Worm (Caenorhabditis elegans): ENCODE results near the gene rbc-1.

The rbc-1 gene

DNA sequence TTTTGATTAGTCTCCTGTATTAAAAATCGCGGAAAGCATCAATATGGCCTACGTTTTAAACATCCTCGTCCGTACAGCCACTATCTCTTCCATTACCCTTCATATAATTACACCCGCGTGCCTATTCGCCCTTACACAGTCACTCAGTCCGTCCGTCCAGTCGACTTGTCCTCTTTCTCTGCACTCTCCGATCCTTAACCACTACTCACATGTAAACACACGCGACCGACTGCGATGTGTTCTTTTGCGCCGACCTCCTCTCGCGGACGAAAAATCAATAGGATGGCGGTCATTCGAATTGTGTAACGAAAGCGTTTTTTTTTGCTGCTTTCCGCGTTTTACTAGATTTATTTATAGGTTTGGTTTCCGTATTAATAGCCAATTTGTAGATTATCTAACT, 8.5 kb upstream of the rbc-1 start, which contains the start of gene eor-2 (continued):
- TF ChIP-seq daf-19 (GFP tag; conservative IDR thresholded peaks at IDR 0.05) (no peak), lsy-2 (tag; optimal IDR thresholded peaks at IDR 0.05) (peak in 1 of 2 experiments; percentile 74), F44E2.7 (GFP tag; IDR thresholded peaks at IDR 0.05) (no peak), F49E8.2 (tag; optimal IDR thresholded peaks at IDR 0.05; ENCODE audit: borderline replicate concordance) (no peak), zfp-3 (GFP tag; conservative IDR thresholded peaks at IDR 0.05) (no peak), ztf-7 (tag; optimal IDR thresholded peaks at IDR 0.05) (peak; percentile 23), mdt-29 (GFP tag; IDR thresholded peaks at IDR 0.05) (no peak), ceh-44 (GFP tag; IDR thresholded peaks at IDR 0.05) (no peak), mep-1 (tag; optimal IDR thresholded peaks at IDR 0.05) (peak; percentile 83), zag-1 (tag; optimal IDR thresholded peaks at IDR 0.05) (no peak), rbr-2 (tag; optimal IDR thresholded peaks at IDR 0.05) (peak; percentile 65), R02D3.7 (tag; optimal IDR thresholded peaks at IDR 0.05) (no peak), ceh-28 (tag; optimal IDR thresholded peaks at IDR 0.05) (peak; percentile 41), Y48G9A.11 (GFP tag; IDR thresholded peaks at IDR 0.05) (no peak), nhr-48 (tag; optimal IDR thresholded peaks at IDR 0.05) (peak; percentile 66), nhr-102 (tag; optimal IDR thresholded peaks at IDR 0.05) (no peak), F37D6.2 (tag; optimal IDR thresholded peaks at IDR 0.05) (no peak)

DNA sequence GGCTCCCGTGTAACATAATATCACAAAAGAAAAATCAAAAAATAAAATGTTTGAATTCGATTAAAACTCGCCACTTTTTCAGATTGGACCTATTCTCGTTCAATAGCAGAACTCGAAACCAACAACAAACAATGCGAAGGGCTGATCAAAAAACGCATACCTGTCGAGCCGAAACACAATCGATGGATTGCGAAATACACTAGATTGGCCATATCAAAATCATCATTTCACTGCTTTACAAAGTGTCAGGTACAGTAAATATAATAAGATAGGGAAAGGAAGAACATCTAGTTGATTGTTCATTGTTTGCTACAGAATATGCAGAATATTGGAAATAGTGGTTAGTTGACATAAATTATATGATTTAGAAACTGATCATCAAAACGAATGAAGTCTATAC, 3.4 kb upstream of the rbc-1 start:
- TF ChIP-seq F44E2.7 (GFP tag; IDR thresholded peaks at IDR 0.05): no peak
- no peak for TF ChIP-seq ceh-32 (tag; optimal IDR thresholded peaks at IDR 0.05; ENCODE audit: poor library complexity)
- TF ChIP-seq php-3 (GFP tag; IDR thresholded peaks at IDR 0.05): no peak
- TF ChIP-seq aha-1 (tag): peak; percentile 69
- no peak for TF ChIP-seq skn-1 (tag; optimal IDR thresholded peaks at IDR 0.05)
- no peak for TF ChIP-seq ZK337.2 (GFP tag; IDR thresholded peaks at IDR 0.05)

- TF ChIP-seq Y105C5A.15 (GFP tag; IDR thresholded peaks at IDR 0.05) (no peak), pqm-1 (tag; optimal IDR thresholded peaks at IDR 0.05) (peak; percentile 25), madf-5 (GFP tag; IDR thresholded peaks at IDR 0.05) (0 out of 4 replicates have a peak, but pooled peaks of 1 of the 2 experiments have one; percentile 35), ceh-28 (tag; optimal IDR thresholded peaks at IDR 0.05) (no peak), nhr-11 (tag; optimal IDR thresholded peaks at IDR 0.05) (peak; percentile 38), F49E8.2 (tag; optimal IDR thresholded peaks at IDR 0.05; ENCODE audit: borderline replicate concordance) (no peak), hlh-11 (tag; optimal IDR thresholded peaks at IDR 0.05) (peak; percentile 53), ztf-11 (tag; optimal IDR thresholded peaks at IDR 0.05) (no peak), T20F7.1 (GFP tag; optimal IDR thresholded peaks at IDR 0.05) (no peak), dve-1 (tag; optimal IDR thresholded peaks at IDR 0.05; ENCODE audit: insufficient read depth) (peak; percentile 4), unc-62 (GFP tag; optimal IDR thresholded peaks at IDR 0.05 in 1 of 2) (peak in 1 of 2 experiments; percentile 89), unc-62 (tag; optimal IDR thresholded peaks at IDR 0.05) (no peak), zfp-2 (tag; optimal IDR thresholded peaks at IDR 0.05) (no peak), php-3 (GFP tag; IDR thresholded peaks at IDR 0.05) (no peak), snpc-4 (tag; optimal IDR thresholded peaks at IDR 0.05) (no peak), tra-1 (GFP tag; IDR thresholded peaks at IDR 0.05) (no peak), gei-8 (GFP tag; optimal IDR thresholded peaks at IDR 0.05) (no peak), fkh-10 (GFP tag; optimal IDR thresholded peaks at IDR 0.05) (no peak), ces-1 (GFP tag; optimal IDR thresholded peaks at IDR 0.05) (no peak), daf-12 (tag; optimal IDR thresholded peaks at IDR 0.05) (no peak), ama-1 (optimal IDR thresholded peaks at IDR 0.05) (no peak), duxl-1 (tag; optimal IDR thresholded peaks at IDR 0.05; ENCODE audit: poor library complexity) (no peak), set-16 (GFP tag; IDR thresholded peaks at IDR 0.05) (no peak), ztf-7 (tag; optimal IDR thresholded peaks at IDR 0.05) (no peak), skn-1 (tag; optimal IDR thresholded peaks at IDR 0.05) (no peak), daf-8 (GFP tag; IDR thresholded peaks at IDR 0.05) (no peak), ZK546.5 (tag; optimal IDR thresholded peaks at IDR 0.05) (no peak), unc-130 (GFP tag; optimal IDR thresholded peaks at IDR 0.05) (no peak), daf-19 (GFP tag; conservative IDR thresholded peaks at IDR 0.05) (no peak), lin-15B (tag; optimal IDR thresholded peaks at IDR 0.05) (no peak), mdl-1 (tag; optimal IDR thresholded peaks at IDR 0.05) (peak in 1 of 2 experiments; percentile 63), dmd-8 (GFP tag; IDR thresholded peaks at IDR 0.05) (no peak)
Measured at ce11 chrX:14610093-14610763, 946 bp upstream of the rbc-1 start.
